Fruit fly (Drosophila melanogaster) whole organism, prepupa: Measurements from ENCODE around the gene CG8064.

Source experiments
- Blimp-1 ChIP-seq: fragments of 200-800 bp; sonication (Bioruptor generic); optimal IDR thresholded peaks from 3 replicates; lab custom pipeline; 2017; ENCODE audit warnings: missing biosample characterization, missing genetic modification characterization, mild to moderate bottlenecking, moderate library complexity, missing genetic modification reagents
- CG11294 ChIP-seq: fragments of 200-800 bp; sonication (Bioruptor generic); IDR thresholded peaks from 2 replicates; pipeline ENCODE4 v1.3.6; 2022; ENCODE audit warnings: missing biosample characterization, missing genetic modification characterization
- CG15336 ChIP-seq: fragments of 200-800 bp; sonication (Bioruptor generic); IDR thresholded peaks from 2 replicates; pipeline ENCODE4 v1.3.6; 2022; ENCODE audit warnings: missing biosample characterization, missing genetic modification characterization
- CG1621 ChIP-seq: fragments of 200-800 bp; sonication (Bioruptor generic); optimal IDR thresholded peaks from 3 replicates; lab custom pipeline; 2018; ENCODE audit warnings: missing biosample characterization, mild to moderate bottlenecking, missing genetic modification characterization
- CG16779 ChIP-seq: fragments of 200-800 bp; sonication (Bioruptor generic); optimal IDR thresholded peaks from 3 replicates; lab custom pipeline; 2017; ENCODE audit warnings: missing biosample characterization, mild to moderate bottlenecking, missing genetic modification characterization
- CG3032 ChIP-seq: fragments of 200-800 bp; optimal IDR thresholded peaks from 2 replicates; lab custom pipeline; 2019; ENCODE audit warnings: missing biosample characterization, mild to moderate bottlenecking, missing genetic modification characterization, moderate library complexity
- CG31627 ChIP-seq: fragments of 200-800 bp; sonication (Bioruptor generic); optimal IDR thresholded peaks from 3 replicates; lab custom pipeline; 2016; ENCODE audit warnings: missing biosample characterization, missing genetic modification characterization
- CG32006 ChIP-seq: fragments of 200-800 bp; sonication (Bioruptor generic); optimal IDR thresholded peaks from 3 replicates; lab custom pipeline; 2017; ENCODE audit warnings: missing biosample characterization, mild to moderate bottlenecking, missing genetic modification characterization
- CG3919 ChIP-seq: fragments of 200-800 bp; sonication (Bioruptor generic); optimal IDR thresholded peaks from 3 replicates; lab custom pipeline; 2016; ENCODE audit warnings: missing biosample characterization, missing genetic modification characterization
- CG4318 ChIP-seq: fragments of 200-800 bp; sonication (Bioruptor generic); optimal IDR thresholded peaks from 3 replicates; lab custom pipeline; 2017; ENCODE audit warnings: missing biosample characterization, mild to moderate bottlenecking, missing genetic modification characterization
- CG6163 ChIP-seq: fragments of 200-800 bp; sonication (Bioruptor generic); IDR thresholded peaks from 3 replicates; pipeline ENCODE4 v1.3.6; 2022; ENCODE audit warnings: missing biosample characterization, missing genetic modification characterization
- CG6276 ChIP-seq: fragments of 200-800 bp; sonication (Bioruptor generic); optimal IDR thresholded peaks from 2 replicates; lab custom pipeline; 2017; ENCODE audit warnings: missing biosample characterization, mild to moderate bottlenecking, missing genetic modification characterization
- CG6808 ChIP-seq: fragments of 200-800 bp; sonication (Bioruptor generic); optimal IDR thresholded peaks from 3 replicates; lab custom pipeline; 2017; ENCODE audit warnings: missing biosample characterization, missing genetic modification characterization, mild to moderate bottlenecking, moderate library complexity, missing genetic modification reagents
- CG6854 ChIP-seq: fragments of 200-800 bp; sonication (Bioruptor generic); optimal IDR thresholded peaks from 2 replicates; lab custom pipeline; 2017; ENCODE audit warnings: missing biosample characterization, mild to moderate bottlenecking, missing genetic modification characterization
- CG8119 ChIP-seq: fragments of 200-800 bp; sonication (Bioruptor generic); IDR thresholded peaks from 3 replicates; pipeline ENCODE4 v1.3.6; 2022; ENCODE audit warnings: missing biosample characterization, missing genetic modification characterization
- CG8632 ChIP-seq: fragments of 200-800 bp; sonication (Bioruptor generic); optimal IDR thresholded peaks from 3 replicates; lab custom pipeline; 2016; ENCODE audit warnings: missing biosample characterization, missing genetic modification characterization
- CG9139 ChIP-seq: fragments of 200-800 bp; sonication (Bioruptor generic); optimal IDR thresholded peaks from 3 replicates; lab custom pipeline; 2017; ENCODE audit warnings: missing biosample characterization, mild to moderate bottlenecking, missing genetic modification characterization
- Eip75B ChIP-seq: fragments of 200-800 bp; sonication (Bioruptor generic); optimal IDR thresholded peaks from 3 replicates; lab custom pipeline; 2016; ENCODE audit warnings: missing biosample characterization, missing genetic modification characterization
- Eip78C ChIP-seq: fragments of 200-800 bp; sonication (Bioruptor generic); peaks from one replicate; lab custom pipeline; 2016; ENCODE audit warnings: missing biosample characterization, missing genetic modification characterization
- Eip93F ChIP-seq: fragments of 200-800 bp; sonication (Bioruptor generic); optimal IDR thresholded peaks from 2 replicates; lab custom pipeline; 2016; ENCODE audit warnings: missing biosample characterization, mild to moderate bottlenecking, missing genetic modification characterization
- Ets21C ChIP-seq: fragments of 200-800 bp; sonication (Bioruptor generic); optimal IDR thresholded peaks from 3 replicates; lab custom pipeline; 2016; ENCODE audit warnings: missing biosample characterization, missing genetic modification characterization
- Ets96B ChIP-seq: fragments of 200-800 bp; optimal IDR thresholded peaks from 2 replicates; lab custom pipeline; 2019; ENCODE audit warnings: missing biosample characterization, mild to moderate bottlenecking, missing genetic modification characterization, moderate library complexity
- Gug ChIP-seq: fragments of 200-800 bp; sonication (Bioruptor generic); IDR thresholded peaks from 2 replicates; pipeline ENCODE4 v1.3.6; 2022; ENCODE audit warnings: missing biosample characterization, missing genetic modification characterization
- Hr38 ChIP-seq: sonication (Bioruptor generic); optimal IDR thresholded peaks from 2 replicates; lab custom pipeline; 2016; ENCODE audit warnings: missing biosample characterization, missing genetic modification characterization
- Hr39 ChIP-seq: fragments of 200-800 bp; sonication (Bioruptor generic); optimal IDR thresholded peaks from 2 replicates; lab custom pipeline; 2016; ENCODE audit warnings: missing biosample characterization, missing genetic modification characterization
- Lpt ChIP-seq: fragments of 200-800 bp; sonication (Bioruptor generic); optimal IDR thresholded peaks from 3 replicates; lab custom pipeline; 2016; ENCODE audit warnings: missing biosample characterization, missing genetic modification characterization
- Met ChIP-seq: fragments of 200-800 bp; sonication (Bioruptor generic); optimal IDR thresholded peaks from 3 replicates; lab custom pipeline; 2016; ENCODE audit warnings: missing biosample characterization, missing genetic modification characterization
- Smox ChIP-seq: fragments of 200-800 bp; sonication (Bioruptor generic); optimal IDR thresholded peaks from 3 replicates; lab custom pipeline; 2016; ENCODE audit warnings: missing biosample characterization, missing genetic modification characterization
- Sox102F ChIP-seq: fragments of 200-800 bp; sonication (Bioruptor generic); optimal IDR thresholded peaks from 2 replicates; lab custom pipeline; 2016; ENCODE audit warnings: missing biosample characterization, mild to moderate bottlenecking, missing genetic modification characterization
- Sox14 ChIP-seq: fragments of 200-800 bp; sonication (Bioruptor generic); optimal IDR thresholded peaks from 3 replicates; lab custom pipeline; 2016; ENCODE audit warnings: missing biosample characterization, missing genetic modification characterization
- achi ChIP-seq: fragments of 200-800 bp; sonication (Bioruptor generic); optimal IDR thresholded peaks from 3 replicates; lab custom pipeline; 2016; ENCODE audit warnings: missing biosample characterization, missing genetic modification characterization
- acj6 ChIP-seq: fragments of 200-800 bp; sonication (Bioruptor generic); optimal IDR thresholded peaks from 3 replicates; lab custom pipeline; 2016; ENCODE audit warnings: missing biosample characterization, missing genetic modification characterization
- cyc ChIP-seq: fragments of 200-800 bp; sonication (Bioruptor generic); optimal IDR thresholded peaks from 3 replicates; lab custom pipeline; 2016; ENCODE audit warnings: missing biosample characterization, missing genetic modification characterization
- dac ChIP-seq: fragments of 200-800 bp; sonication (Bioruptor generic); optimal IDR thresholded peaks from 2 replicates; lab custom pipeline; 2017; ENCODE audit warnings: missing biosample characterization, mild to moderate bottlenecking, missing genetic modification characterization
- dsx ChIP-seq: fragments of 200-800 bp; optimal IDR thresholded peaks from 3 replicates; lab custom pipeline; 2019; ENCODE audit warnings: missing biosample characterization, mild to moderate bottlenecking, missing genetic modification characterization, moderate library complexity; ENCODE audit not compliant: poor library complexity, severe bottlenecking
- eg ChIP-seq: fragments of 200-800 bp; sonication (Bioruptor generic); IDR thresholded peaks from 3 replicates; pipeline ENCODE4 v1.3.6; 2022; ENCODE audit warnings: missing biosample characterization, missing genetic modification characterization
- fd59A ChIP-seq: fragments of 200-800 bp; sonication (Bioruptor generic); optimal IDR thresholded peaks from 2 replicates; lab custom pipeline; 2017; ENCODE audit warnings: missing biosample characterization, mild to moderate bottlenecking, missing genetic modification characterization, missing genetic modification reagents
- fd85E ChIP-seq: fragments of 200-800 bp; sonication (Bioruptor generic); optimal IDR thresholded peaks from 3 replicates; lab custom pipeline; 2016; ENCODE audit warnings: missing biosample characterization, missing genetic modification characterization
- lz ChIP-seq: fragments of 200-800 bp; sonication (Bioruptor generic); optimal IDR thresholded peaks from 3 replicates; lab custom pipeline; 2016; ENCODE audit warnings: missing biosample characterization, missing genetic modification characterization
- net ChIP-seq: fragments of 200-800 bp; sonication (Bioruptor generic); optimal IDR thresholded peaks from 3 replicates; lab custom pipeline; 2016; ENCODE audit warnings: missing biosample characterization, missing genetic modification characterization
- pdm3 ChIP-seq: fragments of 200-800 bp; sonication (Bioruptor generic); optimal IDR thresholded peaks from 3 replicates; lab custom pipeline; 2016; ENCODE audit warnings: missing biosample characterization, missing genetic modification characterization
- spab ChIP-seq: fragments of 200-800 bp; sonication (Bioruptor generic); optimal IDR thresholded peaks from 2 replicates; lab custom pipeline; 2017; ENCODE audit warnings: missing biosample characterization, mild to moderate bottlenecking, missing genetic modification characterization, missing genetic modification reagents
- ss ChIP-seq, 2 experiments: fragments of 200-800 bp; sonication (Bioruptor generic); optimal IDR thresholded peaks; 2 replicates in 1 of 2; 3 replicates in 1 of 2; lab custom pipeline; 2017 to 2018; ENCODE audit warnings: mild to moderate bottlenecking in 2 of 2, missing biosample characterization in 2 of 2, missing genetic modification characterization in 2 of 2, moderate library complexity in 1 of 2
- svp ChIP-seq: fragments of 200-800 bp; sonication (Bioruptor generic); peaks from one replicate; lab custom pipeline; 2016; ENCODE audit warnings: missing biosample characterization, missing genetic modification characterization
- vri ChIP-seq: fragments of 200-800 bp; sonication (Bioruptor generic); optimal IDR thresholded peaks from 3 replicates; lab custom pipeline; 2016; ENCODE audit warnings: missing biosample characterization, mild to moderate bottlenecking, missing genetic modification characterization

CG8064 gene

DNA sequence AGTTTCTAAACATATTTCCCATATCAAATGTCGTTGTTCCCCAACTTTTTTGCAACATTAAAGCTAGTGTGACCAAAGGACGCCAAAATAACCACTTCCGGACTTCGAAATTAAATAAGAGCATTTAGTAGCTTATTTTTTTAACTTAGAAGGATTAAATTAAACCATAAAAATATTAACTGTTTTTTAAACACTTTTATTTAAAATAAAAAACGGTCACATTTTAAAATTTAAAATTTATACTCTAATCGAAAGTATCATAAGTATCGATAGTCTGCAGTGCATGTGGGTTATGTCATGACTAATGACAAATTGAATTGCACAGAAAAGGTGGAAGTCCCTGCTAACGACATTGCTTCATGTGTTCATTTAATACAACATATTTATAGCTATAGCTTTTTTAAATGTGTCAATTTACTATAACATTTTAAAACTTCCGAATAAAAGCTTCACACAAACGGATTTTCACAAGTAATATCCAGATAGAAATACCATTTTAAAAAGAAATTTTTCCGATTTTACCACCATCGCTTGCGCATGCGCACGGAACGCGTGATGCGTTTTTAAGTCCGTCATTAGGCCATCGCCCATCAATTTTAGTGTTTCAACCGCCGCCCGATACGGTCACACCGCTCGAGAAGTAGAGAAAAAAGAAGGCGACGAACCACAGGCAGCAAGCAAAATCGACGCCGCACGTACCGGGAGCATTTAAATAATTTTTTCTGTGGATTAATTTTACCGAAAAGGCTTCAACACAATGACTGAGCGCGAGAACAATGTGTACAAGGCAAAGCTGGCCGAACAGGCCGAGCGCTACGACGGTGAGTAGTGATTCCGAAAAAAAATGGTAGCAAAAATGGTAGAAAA is 41.1 kb upstream of the CG8064 start, which contains the start of the genes CG7156 and 14-3-3epsilon (continued):
- TF ChIP-seq Blimp-1 (peak; percentile 10), CG11294 (no peak), Eip75B (GFP tag; lab: Kevin White, UChicago) (peak; percentile 23), CG6854 (GFP tag; lab: Kevin White, UChicago) (peak; percentile 65), net (no peak), eg (GFP tag; lab: Robert Waterston, UW) (0 out of 3 replicates have a peak, but pooled peaks have one; percentile 49), CG6163 (0 out of 3 replicates have a peak, but pooled peaks have one; percentile 31), dsx (no peak), CG8632 (GFP tag; lab: Kevin White, UChicago) (peak; percentile 18), svp (peak; percentile 48), Ets21C (GFP tag; lab: Kevin White, UChicago) (no peak), cyc (GFP tag; lab: Kevin White, UChicago) (peak; percentile 3), CG32006 (GFP tag; lab: Kevin White, UChicago) (no peak), pdm3 (GFP tag; lab: Kevin White, UChicago) (no peak), CG4318 (GFP tag; lab: Kevin White, UChicago) (no peak), spab (GFP tag; lab: Kevin White, UChicago) (no peak), CG6276 (GFP tag; lab: Kevin White, UChicago) (no peak), acj6 (peak; percentile 6), Hr38 (no peak), dac (GFP tag; lab: Kevin White, UChicago) (no peak), Smox (GFP tag; lab: Kevin White, UChicago) (peak; percentile 28), lz (peak; percentile 30), CG3919 (GFP tag; lab: Kevin White, UChicago) (peak; percentile 32), CG16779 (tag; lab: Kevin White, UChicago) (peak; percentile 25)

DNA sequence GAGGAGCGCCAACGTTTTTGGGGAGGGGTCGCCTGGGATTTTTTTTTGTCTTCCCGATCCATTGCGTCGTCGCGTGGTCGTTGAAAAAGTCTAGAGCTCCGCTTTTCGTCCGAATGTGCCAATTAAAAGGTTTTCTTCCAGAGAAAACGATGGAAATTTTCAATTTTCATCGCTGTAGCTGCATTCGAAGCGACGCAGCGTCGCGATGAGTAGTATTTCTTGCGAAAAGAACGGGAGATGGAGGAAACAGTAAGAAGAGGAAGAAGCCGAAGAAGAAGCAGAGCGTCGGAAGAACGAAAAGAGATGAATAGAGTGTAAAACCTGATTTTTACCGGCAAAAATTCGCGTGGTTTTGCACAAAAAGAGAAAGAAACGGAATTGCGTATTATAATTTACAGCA is 40.5 kb upstream of the CG8064 start:
- no peak for TF ChIP-seq achi (GFP tag; lab: Kevin White, UChicago)
- TF ChIP-seq Eip78C (GFP tag; lab: Kevin White, UChicago) = peak; percentile 2
- TF ChIP-seq eg (GFP tag; lab: Robert Waterston, UW) = 0 out of 3 replicates have a peak, but pooled peaks have one; percentile 5
- no peak for TF ChIP-seq CG11294
- TF ChIP-seq CG6163 = peak; percentile 15; the same call in 1 of the 3 replicates
- TF ChIP-seq, all 60 proteins: peak for 3

DNA sequence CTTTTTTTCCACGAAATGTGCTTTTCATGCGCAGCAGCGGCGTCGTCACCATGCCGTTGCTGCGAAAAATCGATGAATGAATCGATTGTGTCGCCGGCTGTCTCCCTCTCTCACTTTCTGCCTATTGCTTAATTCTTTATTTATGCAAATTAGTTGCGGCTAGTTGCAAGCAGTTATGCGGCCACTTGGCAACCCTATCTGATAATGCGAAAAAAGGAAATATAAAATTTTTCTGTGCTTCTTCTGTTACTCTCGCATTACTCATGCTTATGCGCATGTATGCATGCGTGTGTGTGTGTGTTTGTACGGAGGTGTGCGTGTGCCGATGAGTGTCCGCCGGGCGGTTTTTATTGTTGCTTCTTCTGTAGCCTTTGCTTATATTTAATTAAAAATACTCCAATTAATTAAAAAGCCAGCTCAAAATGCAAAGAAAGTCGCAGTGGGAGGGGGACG is 39.7 kb upstream of the CG8064 start:
- TF ChIP-seq CG8119 (GFP tag; lab: Robert Waterston, UW) (no peak; the same call in 1 of the 3 replicates), Gug (GFP tag; lab: Robert Waterston, UW) (0 out of 2 replicates have a peak, but pooled peaks have one; percentile 35), Ets21C (GFP tag; lab: Kevin White, UChicago) (no peak), Sox102F (peak; percentile 29), Met (GFP tag; lab: Kevin White, UChicago) (peak; percentile 53), eg (GFP tag; lab: Robert Waterston, UW) (peak; percentile 47; the same call in 1 of the 3 replicates), vri (GFP tag; lab: Kevin White, UChicago) (peak; percentile 16), CG1621 (no peak), CG9139 (GFP tag; lab: Kevin White, UChicago) (no peak), CG15336 (GFP tag; lab: Robert Waterston, UW) (peak; percentile 28; the same call in 1 of the 2 replicates), Sox14 (GFP tag; lab: Kevin White, UChicago) (no peak), Eip93F (GFP tag; lab: Kevin White, UChicago) (no peak), CG6808 (no peak), svp (no peak), achi (GFP tag; lab: Kevin White, UChicago) (peak; percentile 56), CG6854 (GFP tag; lab: Kevin White, UChicago) (no peak), CG3032 (tag; lab: Kevin White, UChicago) (peak; percentile 5), Hr38 (no peak), ss (GFP tag; optimal IDR thresholded peaks at IDR 0.05; lab: Kevin White, UChicago) (no peak), dac (GFP tag; lab: Kevin White, UChicago) (peak; percentile 11), CG31627 (GFP tag; lab: Kevin White, UChicago) (peak; percentile 47), pdm3 (GFP tag; lab: Kevin White, UChicago) (peak; percentile 40), CG6163 (peak; percentile 68), Ets96B (peak; percentile 10), lz (peak; percentile 49), Hr39 (peak; percentile 39), fd85E (GFP tag; lab: Kevin White, UChicago) (no peak), Lpt (GFP tag; lab: Kevin White, UChicago) (no peak), fd59A (GFP tag; lab: Kevin White, UChicago) (no peak)
